Comparison of ENCODE assay signal across 5 fruit fly cellular contexts in genomic region chr2L:13018992-13019484, dm6.
TF ChIP-seq lines count a peak whose summit lies in the region.

Gene Ube4B (minus strand): TSS chr2L:13019434.

- no peak for TF ChIP-seq CTCF in whole organism, embryonic (GFP tag; optimal IDR thresholded peaks at IDR 0.05; lab: Kevin White, UChicago)

TF ChIP-seq in whole organism, adult, 20 proteins besides CTCF, POLR2A, EP300 and RAD21 (continues in another document):
- TF ChIP-seq Clk (GFP tag; optimal IDR thresholded peaks at IDR 0.05; lab: Kevin White, UChicago): peak; percentile 21
- TF ChIP-seq toe (GFP tag; optimal IDR thresholded peaks at IDR 0.05; lab: Kevin White, UChicago): no peak
- TF ChIP-seq Hr96 (GFP tag; optimal IDR thresholded peaks at IDR 0.05; lab: Kevin White, UChicago): no peak
- no peak for TF ChIP-seq ovo (GFP tag; optimal IDR thresholded peaks at IDR 0.05; lab: Kevin White, UChicago)
- peak; percentile 59 for TF ChIP-seq bab1 (GFP tag; optimal IDR thresholded peaks at IDR 0.05; lab: Kevin White, UChicago)
- TF ChIP-seq CG7045 (GFP tag; optimal IDR thresholded peaks at IDR 0.05; lab: Kevin White, UChicago): peak; percentile 17
- TF ChIP-seq Crg-1 (GFP tag; optimal IDR thresholded peaks at IDR 0.05; lab: Kevin White, UChicago): peak; percentile 27
- peak; percentile 70 for TF ChIP-seq CG7101 (tag; optimal IDR thresholded peaks at IDR 0.05; lab: Kevin White, UChicago)
- TF ChIP-seq Mnt (GFP tag; optimal IDR thresholded peaks at IDR 0.05; lab: Kevin White, UChicago): peak; percentile 61
- TF ChIP-seq kay (GFP tag; lab: Kevin White, UChicago; ENCODE audit: borderline replicate concordance): no peak
- TF ChIP-seq CG33017 (tag; optimal IDR thresholded peaks at IDR 0.05; lab: Kevin White, UChicago): peak; percentile 31
- TF ChIP-seq CG14711 (tag; optimal IDR thresholded peaks at IDR 0.05; lab: Kevin White, UChicago): peak; percentile 18
- no peak for TF ChIP-seq CG5204 (GFP tag; optimal IDR thresholded peaks at IDR 0.05; lab: Kevin White, UChicago)
- peak; percentile 59 for TF ChIP-seq CG1620 (GFP tag; optimal IDR thresholded peaks at IDR 0.05; lab: Kevin White, UChicago)
- TF ChIP-seq CG11617 (GFP tag; optimal IDR thresholded peaks at IDR 0.05; lab: Kevin White, UChicago): peak; percentile 43
- peak; percentile 24 for TF ChIP-seq cic (GFP tag; optimal IDR thresholded peaks at IDR 0.05; lab: Kevin White, UChicago)
- TF ChIP-seq CG12768 (GFP tag; optimal IDR thresholded peaks at IDR 0.05; lab: Kevin White, UChicago): peak; percentile 51
- TF ChIP-seq tj (GFP tag; optimal IDR thresholded peaks at IDR 0.05; lab: Kevin White, UChicago): no peak

TF ChIP-seq in whole organism, embryonic, 481 proteins besides CTCF, POLR2A, EP300 and RAD21 (continues in another document):
- TF ChIP-seq Fer1 (GFP tag; optimal IDR thresholded peaks at IDR 0.05; lab: Kevin White, UChicago): peak; percentile 42
- TF ChIP-seq Dp (GFP tag; optimal IDR thresholded peaks at IDR 0.05; lab: Kevin White, UChicago): peak; percentile 63
- TF ChIP-seq CG16779 (GFP tag; IDR thresholded peaks at IDR 0.05; lab: Robert Waterston, UW): 0 out of 2 replicates have a peak, but pooled peaks have one; percentile 23
- no peak for TF ChIP-seq CG11696 (GFP tag; IDR thresholded peaks at IDR 0.05; lab: Robert Waterston, UW)
- TF ChIP-seq ewg (GFP tag; optimal IDR thresholded peaks at IDR 0.05; lab: Kevin White, UChicago): no peak
- TF ChIP-seq sens-2 (GFP tag; IDR thresholded peaks at IDR 0.05; lab: Robert Waterston, UW): no peak
- no peak for TF ChIP-seq CG3407 (GFP tag; optimal IDR thresholded peaks at IDR 0.05; lab: Kevin White, UChicago)
- TF ChIP-seq cato (GFP tag; optimal IDR thresholded peaks at IDR 0.05; lab: Kevin White, UChicago; ENCODE audit: borderline replicate concordance): peak; percentile 0
- no peak for TF ChIP-seq CG7556 (GFP tag; optimal IDR thresholded peaks at IDR 0.05; lab: Kevin White, UChicago)
- no peak for TF ChIP-seq Nf-YA (GFP tag; IDR thresholded peaks at IDR 0.05; lab: Robert Waterston, UW)
- no peak for TF ChIP-seq Poxn (GFP tag; IDR thresholded peaks at IDR 0.05; lab: Robert Waterston, UW)
- TF ChIP-seq kay (GFP tag; optimal IDR thresholded peaks at IDR 0.05; lab: Kevin White, UChicago): peak; percentile 69
- peak; percentile 69 for TF ChIP-seq Chrac-16 (GFP tag; optimal IDR thresholded peaks at IDR 0.05; lab: Kevin White, UChicago)
- peak; percentile 67; the same call in 2 of the 3 replicates for TF ChIP-seq dysf (GFP tag; IDR thresholded peaks at IDR 0.05; lab: Robert Waterston, UW)
- TF ChIP-seq Ets97D (GFP tag; optimal IDR thresholded peaks at IDR 0.05; lab: Kevin White, UChicago): peak; percentile 89
- peak; percentile 44 for TF ChIP-seq CG10366 (GFP tag; IDR thresholded peaks at IDR 0.05; lab: Robert Waterston, UW)
- peak; percentile 82 for TF ChIP-seq hb (GFP tag; IDR thresholded peaks at IDR 0.05; lab: Robert Waterston, UW; ENCODE audit: partially characterized antibody)
- no peak for TF ChIP-seq Stat92E (GFP tag; optimal IDR thresholded peaks at IDR 0.05; lab: Kevin White, UChicago)

TF ChIP-seq in whole organism, prepupa, 60 proteins besides CTCF, POLR2A, EP300 and RAD21 (continues in another document):
- TF ChIP-seq CG8632 (GFP tag; optimal IDR thresholded peaks at IDR 0.05; lab: Kevin White, UChicago): no peak
- TF ChIP-seq eg (GFP tag; IDR thresholded peaks at IDR 0.05; lab: Robert Waterston, UW): peak; percentile 76
- TF ChIP-seq CG16779 (tag; optimal IDR thresholded peaks at IDR 0.05; lab: Kevin White, UChicago): no peak
- TF ChIP-seq Hr39 (GFP tag; optimal IDR thresholded peaks at IDR 0.05; lab: Kevin White, UChicago): peak; percentile 70
- TF ChIP-seq CG4318 (GFP tag; optimal IDR thresholded peaks at IDR 0.05; lab: Kevin White, UChicago): no peak
- TF ChIP-seq Sox102F (GFP tag; optimal IDR thresholded peaks at IDR 0.05; lab: Kevin White, UChicago): no peak
- no peak for TF ChIP-seq spab (GFP tag; optimal IDR thresholded peaks at IDR 0.05; lab: Kevin White, UChicago)
- TF ChIP-seq CG6854 (GFP tag; optimal IDR thresholded peaks at IDR 0.05; lab: Kevin White, UChicago): no peak
- peak; percentile 16 for TF ChIP-seq Sox15 (GFP tag; optimal IDR thresholded peaks at IDR 0.05; lab: Kevin White, UChicago)
- peak; percentile 75 for TF ChIP-seq Eip78C (GFP tag; lab: Kevin White, UChicago)
- peak; percentile 43 for TF ChIP-seq topi (GFP tag; optimal IDR thresholded peaks at IDR 0.05; lab: Kevin White, UChicago)
- TF ChIP-seq Blimp-1 (GFP tag; optimal IDR thresholded peaks at IDR 0.05; lab: Kevin White, UChicago): no peak
- TF ChIP-seq CG11762 (GFP tag; optimal IDR thresholded peaks at IDR 0.05; lab: Kevin White, UChicago; ENCODE audit: insufficient read depth): peak; percentile 16
- TF ChIP-seq svp (GFP tag; lab: Kevin White, UChicago): peak; percentile 90
- TF ChIP-seq CG3032 (tag; optimal IDR thresholded peaks at IDR 0.05; lab: Kevin White, UChicago): peak; percentile 60
- TF ChIP-seq Ets21C (GFP tag; optimal IDR thresholded peaks at IDR 0.05; lab: Kevin White, UChicago): no peak
- TF ChIP-seq CG3919 (GFP tag; optimal IDR thresholded peaks at IDR 0.05; lab: Kevin White, UChicago): no peak
- TF ChIP-seq CG15336 (GFP tag; IDR thresholded peaks at IDR 0.05; lab: Robert Waterston, UW): peak; percentile 36; the same call in 1 of the 2 replicates
- TF ChIP-seq OdsH (GFP tag; optimal IDR thresholded peaks at IDR 0.05; lab: Kevin White, UChicago): no peak
- no peak for TF ChIP-seq CG11294 (GFP tag; IDR thresholded peaks at IDR 0.05; lab: Robert Waterston, UW)

TF ChIP-seq in whole organism, pupa, 21 proteins besides CTCF, POLR2A, EP300 and RAD21:
- TF ChIP-seq Ets98B (GFP tag; IDR thresholded peaks at IDR 0.05; lab: Robert Waterston, UW) (peak; percentile 43), CG32121 (GFP tag; IDR thresholded peaks at IDR 0.05; lab: Robert Waterston, UW) (peak; percentile 45), CG15710 (tag; optimal IDR thresholded peaks at IDR 0.05; lab: Kevin White, UChicago) (peak; percentile 42), Snoo (tag; optimal IDR thresholded peaks at IDR 0.05; lab: Kevin White, UChicago) (no peak), fd96Ca (GFP tag; IDR thresholded peaks at IDR 0.05; lab: Robert Waterston, UW) (no peak), CG9948 (tag; optimal IDR thresholded peaks at IDR 0.05; lab: Kevin White, UChicago) (no peak), CG17806 (tag; optimal IDR thresholded peaks at IDR 0.05; lab: Kevin White, UChicago) (peak; percentile 42), CG34367 (tag; optimal IDR thresholded peaks at IDR 0.05; lab: Kevin White, UChicago) (peak; percentile 21), Pif1B (GFP tag; optimal IDR thresholded peaks at IDR 0.05; lab: Kevin White, UChicago) (no peak), CG4496 (GFP tag; IDR thresholded peaks at IDR 0.05; lab: Robert Waterston, UW) (peak; percentile 66), CG8159 (tag; optimal IDR thresholded peaks at IDR 0.05; lab: Kevin White, UChicago) (no peak), rn (GFP tag; IDR thresholded peaks at IDR 0.05; lab: Robert Waterston, UW) (peak; percentile 26; the same call in 1 of the 2 replicates), CG8301 (tag; optimal IDR thresholded peaks at IDR 0.05; lab: Kevin White, UChicago) (no peak), CG12605 (GFP tag; IDR thresholded peaks at IDR 0.05; lab: Robert Waterston, UW) (peak; percentile 32; the same call in 1 of the 2 replicates), CG10348 (GFP tag; IDR thresholded peaks at IDR 0.05; lab: Robert Waterston, UW) (no peak), CG14655 (GFP tag; optimal IDR thresholded peaks at IDR 0.05; lab: Kevin White, UChicago) (no peak), gl (tag; optimal IDR thresholded peaks at IDR 0.05; lab: Kevin White, UChicago) (no peak)
TF ChIP-seq in whole organism, pupa: peak in this region for 8.

TF ChIP-seq in whole organism, wandering third instar larva, 38 proteins besides CTCF, POLR2A, EP300 and RAD21:
- TF ChIP-seq Sp1 (GFP tag; optimal IDR thresholded peaks at IDR 0.05; lab: Kevin White, UChicago) (peak; percentile 62), woc (GFP tag; optimal IDR thresholded peaks at IDR 0.05; lab: Kevin White, UChicago) (peak; percentile 25), sv (GFP tag; optimal IDR thresholded peaks at IDR 0.05; lab: Kevin White, UChicago) (peak; percentile 44), dl (GFP tag; optimal IDR thresholded peaks at IDR 0.05; lab: Kevin White, UChicago; ENCODE audit: insufficient read depth in 1 of 2, partially characterized antibody in 2 of 2) (no peak), HLH106 (tag; optimal IDR thresholded peaks at IDR 0.05; lab: Kevin White, UChicago) (peak; percentile 71), fru (GFP tag; optimal IDR thresholded peaks at IDR 0.05; lab: Kevin White, UChicago) (peak; percentile 56), rgr (GFP tag; optimal IDR thresholded peaks at IDR 0.05; lab: Kevin White, UChicago) (peak; percentile 65), CrebA (GFP tag; optimal IDR thresholded peaks at IDR 0.05; lab: Kevin White, UChicago; ENCODE audit: borderline replicate concordance) (no peak), CG32264 (GFP tag; optimal IDR thresholded peaks at IDR 0.05; lab: Kevin White, UChicago) (peak; percentile 9), ey (GFP tag; optimal IDR thresholded peaks at IDR 0.05; lab: Kevin White, UChicago) (peak; percentile 40), dsf (GFP tag; optimal IDR thresholded peaks at IDR 0.05; lab: Kevin White, UChicago; ENCODE audit: borderline replicate concordance) (no peak), usp (GFP tag; optimal IDR thresholded peaks at IDR 0.05; lab: Kevin White, UChicago) (no peak), CG9705 (GFP tag; optimal IDR thresholded peaks at IDR 0.05; lab: Kevin White, UChicago) (peak; percentile 49), h (GFP tag; optimal IDR thresholded peaks at IDR 0.05; lab: Kevin White, UChicago) (peak; percentile 68), jim (GFP tag; optimal IDR thresholded peaks at IDR 0.05; lab: Kevin White, UChicago) (no peak), Rel (GFP tag; optimal IDR thresholded peaks at IDR 0.05; lab: Kevin White, UChicago) (no peak), Rel (tag; optimal IDR thresholded peaks at IDR 0.05; lab: Kevin White, UChicago) (peak; percentile 59), OdsH (GFP tag; optimal IDR thresholded peaks at IDR 0.05; lab: Kevin White, UChicago) (peak; percentile 6), dmrt93B (GFP tag; optimal IDR thresholded peaks at IDR 0.05; lab: Kevin White, UChicago) (no peak), lola (GFP tag; optimal IDR thresholded peaks at IDR 0.05; lab: Kevin White, UChicago) (no peak), Hnf4 (GFP tag; optimal IDR thresholded peaks at IDR 0.05; lab: Kevin White, UChicago) (no peak), foxo (GFP tag; optimal IDR thresholded peaks at IDR 0.05; lab: Kevin White, UChicago) (peak in 1 of 2 experiments; percentile 71), Hr83 (GFP tag; optimal IDR thresholded peaks at IDR 0.05; lab: Kevin White, UChicago; ENCODE audit: poor library complexity, severe bottlenecking) (peak; percentile 83), psq (GFP tag; optimal IDR thresholded peaks at IDR 0.05; lab: Kevin White, UChicago) (peak; percentile 38), pan (optimal IDR thresholded peaks at IDR 0.05; lab: Kevin White, UChicago) (no peak), Dif (GFP tag; optimal IDR thresholded peaks at IDR 0.05; lab: Kevin White, UChicago; ENCODE audit: partially characterized antibody) (no peak)
TF ChIP-seq in whole organism, wandering third instar larva: peak in this region for 15.
